Fruit fly (Drosophila melanogaster) whole organism, embryonic: ENCODE measurements around the gene CG12766.
A peak's percentile ranks its signal among the peaks of the same experiment; 100 is the strongest.

Source experiments
- BEAF-32 ChIP-seq: fragments of 200-800 bp; sonication (Bioruptor generic); optimal IDR thresholded peaks from 3 replicates; lab custom pipeline; 2017; ENCODE audit warnings: missing biosample characterization, missing genetic modification characterization, mild to moderate bottlenecking, moderate library complexity, missing genetic modification reagents
- CG10431 ChIP-seq: fragments of 200-800 bp; sonication (Bioruptor generic); optimal IDR thresholded peaks from 3 replicates; lab custom pipeline; 2018; ENCODE audit warnings: missing biosample characterization, mild to moderate bottlenecking, missing genetic modification characterization
- CG11398 ChIP-seq: fragments of 200-800 bp; sonication (Bioruptor generic); optimal IDR thresholded peaks from 2 replicates; lab custom pipeline; 2016; ENCODE audit warnings: missing biosample characterization, missing genetic modification characterization
- CG12155 ChIP-seq: fragments of 200-800 bp; sonication (Bioruptor generic); optimal IDR thresholded peaks from 3 replicates; lab custom pipeline; 2016; ENCODE audit warnings: missing biosample characterization, missing genetic modification characterization
- CG12236 ChIP-seq: fragments of 200-800 bp; sonication (Bioruptor generic); optimal IDR thresholded peaks from 2 replicates; lab custom pipeline; 2016; ENCODE audit warnings: missing biosample characterization, missing genetic modification characterization
- CG12659 ChIP-seq: fragments of 200-800 bp; sonication (Bioruptor generic); optimal IDR thresholded peaks from 3 replicates; lab custom pipeline; 2017; ENCODE audit warnings: mild to moderate bottlenecking, missing biosample characterization, missing genetic modification reagents, missing genetic modification characterization
- CG13287 ChIP-seq: fragments of 200-800 bp; sonication (Bioruptor generic); IDR thresholded peaks from 2 replicates; pipeline ENCODE4 v1.3.6; 2022; ENCODE audit warnings: missing biosample characterization, missing genetic modification characterization; ENCODE audit not compliant: partially characterized antibody
- CG14860 ChIP-seq: fragments of 200-800 bp; sonication (Bioruptor generic); IDR thresholded peaks from 3 replicates; pipeline ENCODE4 v1.3.6; 2022; ENCODE audit warnings: missing biosample characterization, missing genetic modification characterization; ENCODE audit not compliant: partially characterized antibody
- CG15514 ChIP-seq: fragments of 200-800 bp; sonication (Bioruptor generic); optimal IDR thresholded peaks from 3 replicates; lab custom pipeline; 2017; ENCODE audit warnings: missing biosample characterization, missing genetic modification characterization, mild to moderate bottlenecking, moderate library complexity, missing genetic modification reagents
- CG16813 ChIP-seq: fragments of 200-800 bp; sonication (Bioruptor generic); IDR thresholded peaks from 3 replicates; pipeline ENCODE4 v1.3.6; 2022; ENCODE audit warnings: missing biosample characterization, missing genetic modification characterization; ENCODE audit not compliant: partially characterized antibody
- CG17186 ChIP-seq: fragments of 200-800 bp; sonication (Bioruptor generic); optimal IDR thresholded peaks from 3 replicates; lab custom pipeline; 2017; ENCODE audit warnings: missing biosample characterization, missing genetic modification reagents, missing genetic modification characterization
- CG2129 ChIP-seq: fragments of 200-800 bp; sonication (Bioruptor generic); IDR thresholded peaks from 2 replicates; pipeline ENCODE4 v1.3.6; 2022; ENCODE audit warnings: missing biosample characterization, missing genetic modification characterization; ENCODE audit not compliant: partially characterized antibody
- CG34224 ChIP-seq: fragments of 200-800 bp; sonication (Bioruptor generic); IDR thresholded peaks from 3 replicates; pipeline ENCODE4 v1.3.6; 2022; ENCODE audit warnings: missing biosample characterization, missing genetic modification characterization; ENCODE audit not compliant: partially characterized antibody
- CG3995 ChIP-seq: fragments of 200-800 bp; sonication (Bioruptor generic); optimal IDR thresholded peaks from 3 replicates; lab custom pipeline; 2016; ENCODE audit warnings: missing biosample characterization, missing genetic modification characterization
- CG4617 ChIP-seq: fragments of 200-800 bp; sonication (Bioruptor generic); optimal IDR thresholded peaks from 3 replicates; lab custom pipeline; 2016; ENCODE audit warnings: missing biosample characterization, missing genetic modification characterization, borderline replicate concordance
- CG7963 ChIP-seq: fragments of 200-800 bp; sonication (Bioruptor generic); IDR thresholded peaks from 3 replicates; pipeline ENCODE4 v1.3.6; 2022; ENCODE audit warnings: missing biosample characterization, missing genetic modification characterization; ENCODE audit not compliant: partially characterized antibody
- CG8290 ChIP-seq, 3 experiments: fragments of 200-800 bp; sonication (Bioruptor generic); optimal IDR thresholded peaks; 2 replicates each; lab custom pipeline; 2016 to 2019; ENCODE audit warnings: missing biosample characterization in 3 of 3, missing genetic modification characterization in 3 of 3, mild to moderate bottlenecking in 2 of 3, moderate library complexity in 1 of 3
- Dll ChIP-seq: fragments of 200-800 bp; sonication (Bioruptor generic); IDR thresholded peaks from 4 replicates; pipeline ENCODE4 v1.3.6; 2022; ENCODE audit warnings: missing biosample characterization, missing genetic modification characterization; ENCODE audit not compliant: partially characterized antibody
- Dp ChIP-seq: fragments of 200-800 bp; sonication (Bioruptor generic); optimal IDR thresholded peaks from 2 replicates; lab custom pipeline; 2018; ENCODE audit warnings: missing biosample characterization, mild to moderate bottlenecking, missing genetic modification characterization, moderate library complexity
- E2f2 ChIP-seq: fragments of 200-800 bp; sonication (Bioruptor generic); IDR thresholded peaks from 2 replicates; pipeline ENCODE4 v1.3.6; 2022; ENCODE audit warnings: missing biosample characterization, missing genetic modification characterization
- HLH4C ChIP-seq: fragments of 200-800 bp; sonication (Bioruptor generic); IDR thresholded peaks from 3 replicates; pipeline ENCODE4 v1.3.6; 2022; ENCODE audit warnings: missing biosample characterization, missing genetic modification characterization; ENCODE audit not compliant: partially characterized antibody
- HLH54F ChIP-seq: fragments of 200-800 bp; sonication (Bioruptor generic); optimal IDR thresholded peaks from 3 replicates; lab custom pipeline; 2016; ENCODE audit warnings: missing biosample characterization, missing genetic modification characterization
- MBD-R2 ChIP-seq: fragments of 200-800 bp; sonication (Bioruptor generic); IDR thresholded peaks from 2 replicates; pipeline ENCODE4 v1.3.6; 2022; ENCODE audit warnings: missing biosample characterization, missing genetic modification characterization
- Med ChIP-seq: fragments of 200-800 bp; sonication (Bioruptor generic); peaks from one replicate; lab custom pipeline; 2016; ENCODE audit warnings: missing biosample characterization, missing genetic modification characterization, mild to moderate bottlenecking, inconsistent platforms, moderate library complexity
- Mrtf ChIP-seq: fragments of 200-800 bp; sonication (Bioruptor generic); IDR thresholded peaks from 3 replicates; pipeline ENCODE4 v1.3.6; 2022; ENCODE audit warnings: missing biosample characterization, missing genetic modification characterization
- Myb ChIP-seq: fragments of 200-800 bp; sonication (Bioruptor generic); optimal IDR thresholded peaks from 2 replicates; lab custom pipeline; 2016; ENCODE audit warnings: missing biosample characterization, missing genetic modification characterization
- NfI ChIP-seq: fragments of 200-800 bp; sonication (Bioruptor generic); optimal IDR thresholded peaks from 3 replicates; lab custom pipeline; 2018; ENCODE audit warnings: missing biosample characterization, mild to moderate bottlenecking, missing genetic modification characterization, moderate library complexity
- Pdp1 ChIP-seq, 2 experiments: fragments of 200-800 bp; sonication (Bioruptor generic); optimal IDR thresholded peaks; 3 replicates each; lab custom pipeline; 2016; ENCODE audit warnings: missing biosample characterization in 2 of 2, missing genetic modification characterization in 2 of 2, mild to moderate bottlenecking in 1 of 2, moderate library complexity in 1 of 2
- amos ChIP-seq: fragments of 200-800 bp; sonication (Bioruptor generic); IDR thresholded peaks from 2 replicates; pipeline ENCODE4 v1.3.6; 2022; ENCODE audit warnings: missing biosample characterization, missing genetic modification characterization; ENCODE audit not compliant: partially characterized antibody
- bab2 ChIP-seq: fragments of 200-800 bp; sonication (Bioruptor generic); optimal IDR thresholded peaks from 2 replicates; lab custom pipeline; 2016; ENCODE audit warnings: missing biosample characterization, missing genetic modification characterization
- bbx ChIP-seq: fragments of 200-800 bp; sonication (Bioruptor generic); IDR thresholded peaks from 2 replicates; pipeline ENCODE4 v1.3.6; 2022; ENCODE audit warnings: missing biosample characterization, missing genetic modification characterization; ENCODE audit not compliant: partially characterized antibody
- chinmo ChIP-seq: fragments of 200-800 bp; sonication (Bioruptor generic); IDR thresholded peaks from 4 replicates; pipeline ENCODE4 v1.3.6; 2022; ENCODE audit warnings: missing biosample characterization, missing genetic modification characterization; ENCODE audit not compliant: partially characterized antibody
- gfzf ChIP-seq: fragments of 200-800 bp; sonication (Bioruptor generic); optimal IDR thresholded peaks from 2 replicates; lab custom pipeline; 2016; ENCODE audit warnings: missing biosample characterization, mild to moderate bottlenecking, missing genetic modification characterization, moderate library complexity
- gro ChIP-seq: fragments of 200-800 bp; sonication (Bioruptor generic); optimal IDR thresholded peaks from 2 replicates; lab custom pipeline; 2016; ENCODE audit warnings: missing biosample characterization, missing genetic modification characterization
- hb ChIP-seq: fragments of 200-800 bp; sonication (Bioruptor generic); IDR thresholded peaks from 3 replicates; pipeline ENCODE4 v1.3.6; 2022; ENCODE audit warnings: missing biosample characterization, missing genetic modification characterization; ENCODE audit not compliant: partially characterized antibody
- inv ChIP-seq: fragments of 200-800 bp; sonication (Bioruptor generic); IDR thresholded peaks from 2 replicates; pipeline ENCODE4 v1.3.6; 2022; ENCODE audit warnings: missing biosample characterization, missing genetic modification characterization; ENCODE audit not compliant: partially characterized antibody
- ken ChIP-seq: fragments of 200-800 bp; sonication (Bioruptor generic); IDR thresholded peaks from 3 replicates; pipeline ENCODE4 v1.3.6; 2022; ENCODE audit warnings: missing biosample characterization, missing genetic modification characterization
- knrl ChIP-seq: fragments of 200-800 bp; sonication (Bioruptor generic); IDR thresholded peaks from 3 replicates; pipeline ENCODE4 v1.3.6; 2022; ENCODE audit warnings: missing biosample characterization, missing genetic modification characterization; ENCODE audit not compliant: partially characterized antibody
- lov ChIP-seq, 2 experiments: fragments of 200-800 bp in 1 of 2; fragments of >200 bp in 1 of 2; sonication (Bioruptor generic) in 1 of 2; IDR thresholded peaks in 1 of 2; optimal IDR thresholded peaks in 1 of 2; 2 replicates in 1 of 2; 3 replicates in 1 of 2; pipeline versions ENCODE4 v1.3.6 to Lab custom; 2017 to 2022; ENCODE audit warnings: missing biosample characterization in 1 of 2, missing genetic modification characterization in 1 of 2
- pho ChIP-seq: fragments of 200-800 bp; sonication (Bioruptor generic); optimal IDR thresholded peaks from 2 replicates; lab custom pipeline; 2016; ENCODE audit warnings: missing biosample characterization, missing genetic modification characterization
- phol ChIP-seq: fragments of 200-800 bp; sonication (Bioruptor generic); optimal IDR thresholded peaks from 3 replicates; lab custom pipeline; 2018; ENCODE audit warnings: missing biosample characterization, mild to moderate bottlenecking, missing genetic modification characterization, moderate library complexity
- row ChIP-seq: fragments of 200-800 bp; sonication (Bioruptor generic); IDR thresholded peaks from 3 replicates; pipeline ENCODE4 v1.3.6; 2022; ENCODE audit warnings: missing biosample characterization, missing genetic modification characterization
- sna ChIP-seq: fragments of 200-800 bp; sonication (Bioruptor generic); IDR thresholded peaks from 2 replicates; pipeline ENCODE4 v1.3.6; 2022; ENCODE audit warnings: missing biosample characterization, missing genetic modification characterization; ENCODE audit not compliant: partially characterized antibody
- tna ChIP-seq: fragments of 200-800 bp; sonication (Bioruptor generic); IDR thresholded peaks from 2 replicates; pipeline ENCODE4 v1.3.6; 2022; ENCODE audit warnings: missing biosample characterization, missing genetic modification characterization; ENCODE audit not compliant: partially characterized antibody
- vnd ChIP-seq: fragments of 200-800 bp; sonication (Bioruptor generic); IDR thresholded peaks from 3 replicates; pipeline ENCODE4 v1.3.6; 2022; ENCODE audit warnings: missing biosample characterization, missing genetic modification characterization; ENCODE audit not compliant: partially characterized antibody
- zen2 ChIP-seq: fragments of 200-800 bp; sonication (Bioruptor generic); IDR thresholded peaks from 3 replicates; pipeline ENCODE4 v1.3.6; 2022; ENCODE audit warnings: missing biosample characterization, missing genetic modification characterization; ENCODE audit not compliant: partially characterized antibody

The CG12766 gene

DNA sequence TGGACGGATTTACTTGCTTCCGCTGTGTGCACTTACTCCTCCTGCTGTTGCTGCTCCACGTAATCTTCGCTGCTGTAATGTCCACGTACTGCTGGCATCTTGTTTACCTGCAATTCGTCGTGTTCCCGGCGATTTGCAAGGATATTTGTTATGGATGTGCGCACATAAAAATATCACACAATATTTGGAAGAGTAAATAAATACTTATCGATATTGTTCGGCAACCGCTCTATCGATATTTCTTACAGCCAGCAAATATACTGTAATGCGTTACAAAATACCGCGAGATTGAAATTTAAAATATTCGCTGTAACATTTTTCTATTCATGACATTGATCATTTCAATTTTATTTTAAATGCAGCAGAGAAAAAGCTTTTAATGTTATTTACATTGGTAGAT lies 2.1 kb downstream of the CG12766 start, which contains the start of gene CG10866 (continued):
- peak; percentile 64 for TF ChIP-seq tna
- TF ChIP-seq CG13287 (GFP tag; lab: Robert Waterston, UW) = peak; percentile 92
- peak; percentile 84 for TF ChIP-seq HLH4C (GFP tag; lab: Robert Waterston, UW)
- no peak for TF ChIP-seq NfI (GFP tag; lab: Kevin White, UChicago)
- peak; percentile 86 for TF ChIP-seq CG34224 (GFP tag; lab: Robert Waterston, UW)
- peak; percentile 46 for TF ChIP-seq gfzf (GFP tag; lab: Kevin White, UChicago)
- peak; percentile 25 for TF ChIP-seq CG4617
- peak; percentile 31 for TF ChIP-seq Med (GFP tag; lab: Kevin White, UChicago)
- peak; percentile 83 for TF ChIP-seq BEAF-32 (GFP tag; lab: Kevin White, UChicago)
- TF ChIP-seq CG16813 (GFP tag; lab: Robert Waterston, UW) = peak; percentile 84
- TF ChIP-seq chinmo (GFP tag; lab: Robert Waterston, UW) = 0 out of 4 replicates have a peak, but pooled peaks have one; percentile 44
- no peak for TF ChIP-seq HLH54F (GFP tag; lab: Kevin White, UChicago)
- TF ChIP-seq CG7963 (GFP tag; lab: Robert Waterston, UW) = peak; percentile 52; the same call in 2 of the 3 replicates
- peak; percentile 93 for TF ChIP-seq Myb
- TF ChIP-seq CG8290 (GFP tag; optimal IDR thresholded peaks at IDR 0.05; lab: Kevin White, UChicago) = no peak
- peak in 1 of 2 experiments; percentile 57 for TF ChIP-seq CG8290 (tag; optimal IDR thresholded peaks at IDR 0.05; lab: Kevin White, UChicago)
- TF ChIP-seq CG10431 (GFP tag; lab: Kevin White, UChicago) = no peak
- TF ChIP-seq amos (GFP tag; lab: Robert Waterston, UW) = peak; percentile 87; the same call in 1 of the 2 replicates
- peak; percentile 85 for TF ChIP-seq bbx
- TF ChIP-seq CG12659 (GFP tag; lab: Kevin White, UChicago) = peak; percentile 6
- TF ChIP-seq ken (GFP tag; lab: Robert Waterston, UW) = no peak
- TF ChIP-seq CG2129 = peak; percentile 64
- peak; percentile 87; the same call in 3 of the 4 replicates for TF ChIP-seq Dll (GFP tag; lab: Robert Waterston, UW)
- TF ChIP-seq CG12155 (GFP tag; lab: Kevin White, UChicago) = peak; percentile 23
- no peak for TF ChIP-seq CG12236 (GFP tag; lab: Kevin White, UChicago)
- peak; percentile 82 for TF ChIP-seq sna (GFP tag; lab: Robert Waterston, UW)
- TF ChIP-seq zen2 = peak; percentile 82
- peak; percentile 73 for TF ChIP-seq vnd (GFP tag; lab: Robert Waterston, UW)
- peak in 1 of 2 experiments; percentile 51 for TF ChIP-seq Pdp1 (GFP tag; optimal IDR thresholded peaks at IDR 0.05; lab: Kevin White, UChicago)
- peak; percentile 70 for TF ChIP-seq MBD-R2 (GFP tag; lab: Robert Waterston, UW)
- no peak for TF ChIP-seq CG11398 (GFP tag; lab: Kevin White, UChicago)
- TF ChIP-seq CG14860 (GFP tag; lab: Robert Waterston, UW) = peak; percentile 66; the same call in 2 of the 3 replicates
- peak; percentile 44 for TF ChIP-seq CG17186 (GFP tag; lab: Kevin White, UChicago)
- TF ChIP-seq CG3995 (GFP tag; lab: Kevin White, UChicago) = peak; percentile 95
- TF ChIP-seq lov (optimal IDR thresholded peaks at IDR 0.05; lab: Kevin White, UChicago) = no peak
- no peak for TF ChIP-seq lov (GFP tag; IDR thresholded peaks at IDR 0.05; lab: Robert Waterston, UW)
- TF ChIP-seq E2f2 (GFP tag; lab: Robert Waterston, UW) = peak; percentile 79
- peak; percentile 80 for TF ChIP-seq knrl
- peak; percentile 8 for TF ChIP-seq phol (tag; lab: Kevin White, UChicago)
- TF ChIP-seq Mrtf (GFP tag; lab: Robert Waterston, UW) = no peak
- no peak for TF ChIP-seq bab2 (GFP tag; lab: Kevin White, UChicago)
- TF ChIP-seq CG15514 (GFP tag; lab: Kevin White, UChicago) = peak; percentile 39
- TF ChIP-seq pho (GFP tag; lab: Kevin White, UChicago) = no peak
- peak; percentile 77 for TF ChIP-seq Dp (GFP tag; lab: Kevin White, UChicago)
- TF ChIP-seq inv (GFP tag; lab: Robert Waterston, UW) = peak; percentile 78
- peak; percentile 19; the same call in 1 of the 3 replicates for TF ChIP-seq row (GFP tag; lab: Robert Waterston, UW)
- peak; percentile 14 for TF ChIP-seq gro (GFP tag; lab: Kevin White, UChicago)
- TF ChIP-seq hb (GFP tag; lab: Robert Waterston, UW) = peak; percentile 67; the same call in 2 of the 3 replicates
